Fruit fly (Drosophila melanogaster) whole organism, adult: ENCODE results near the gene Tango10.
A peak's percentile ranks its signal among the peaks of the same experiment; 100 is the strongest.

ENCODE experiments used
- CG14711 ChIP-seq: fragments of 200-800 bp; sonication (Bioruptor generic); optimal IDR thresholded peaks from 2 replicates; lab custom pipeline; 2018; ENCODE audit warnings: missing biosample characterization, mild to moderate bottlenecking, missing genetic modification characterization, moderate library complexity
- CG1620 ChIP-seq: fragments of 200-800 bp; sonication (Bioruptor generic); optimal IDR thresholded peaks from 2 replicates; lab custom pipeline; 2016; ENCODE audit warnings: missing biosample characterization, missing genetic modification characterization
- Mnt ChIP-seq: fragments of 200-800 bp; sonication (Bioruptor generic); optimal IDR thresholded peaks from 2 replicates; lab custom pipeline; 2016; ENCODE audit warnings: missing biosample characterization, mild to moderate bottlenecking, missing genetic modification characterization
- bab1 ChIP-seq: fragments of 200-800 bp; sonication (Bioruptor generic); optimal IDR thresholded peaks from 3 replicates; lab custom pipeline; 2019; ENCODE audit warnings: missing biosample characterization, mild to moderate bottlenecking, missing genetic modification characterization, moderate library complexity
- cic ChIP-seq: fragments of 200-800 bp; sonication (Bioruptor generic); optimal IDR thresholded peaks from 2 replicates; lab custom pipeline; 2017; ENCODE audit warnings: missing biosample characterization, mild to moderate bottlenecking, missing genetic modification characterization, moderate library complexity
- pad ChIP-seq: fragments of 200-800 bp; sonication (Bioruptor generic); optimal IDR thresholded peaks from 3 replicates; lab custom pipeline; 2017; ENCODE audit warnings: missing biosample characterization, missing genetic modification characterization, mild to moderate bottlenecking, moderate library complexity, missing genetic modification reagents

dm6 chrX:11714529-11715262, 5.3 kb upstream of the Tango10 start:
- peak; percentile 74 for TF ChIP-seq bab1 (GFP tag; lab: Kevin White, UChicago)
- TF ChIP-seq Mnt (GFP tag; lab: Kevin White, UChicago) = peak; percentile 46
- TF ChIP-seq pad (GFP tag; lab: Kevin White, UChicago) = no peak
- TF ChIP-seq cic (GFP tag; lab: Kevin White, UChicago) = no peak
- peak; percentile 35 for TF ChIP-seq CG14711 (tag; lab: Kevin White, UChicago)
- TF ChIP-seq CG1620 (GFP tag; lab: Kevin White, UChicago) = peak; percentile 17
